Worm (Caenorhabditis elegans): Measurements from ENCODE around the gene C03G5.14.

- TF ChIP-seq fkh-10 (GFP tag; optimal IDR thresholded peaks at IDR 0.05) (no peak), elt-3 (tag; optimal IDR thresholded peaks at IDR 0.05) (no peak), nhr-237 (tag; optimal IDR thresholded peaks at IDR 0.05) (no peak)
Measured at ce11 chrX:8550099-8550498, 28.4 kb downstream of the C03G5.14 start.

Measured in whole organism, L3 larva.